Fruit fly (Drosophila melanogaster) Kc167 (cell line): Measurements from ENCODE around the gene CG6294.

Source experiments
- Myc ChIP-seq: fragments of >200 bp; optimal IDR thresholded peaks from 2 replicates; lab custom pipeline; 2017; ENCODE audit warnings: missing external identifiers
- Sin3A ChIP-seq: fragments of >200 bp; optimal IDR thresholded peaks from 2 replicates; lab custom pipeline; 2018; ENCODE audit warnings: missing external identifiers
- h ChIP-seq: fragments of >200 bp; optimal IDR thresholded peaks from 3 replicates; lab custom pipeline; 2018; ENCODE audit warnings: missing external identifiers
- insv ChIP-seq: fragments of >200 bp; optimal IDR thresholded peaks from 3 replicates; lab custom pipeline; 2018; ENCODE audit warnings: missing external identifiers
- psq ChIP-seq: fragments of >200 bp; optimal IDR thresholded peaks from 2 replicates; lab custom pipeline; 2017; ENCODE audit warnings: missing external identifiers
- ttk ChIP-seq: sonication (Bioruptor generic); optimal IDR thresholded peaks from 2 replicates; lab custom pipeline; 2017; ENCODE audit warnings: missing external identifiers

CG6294 gene

DNA sequence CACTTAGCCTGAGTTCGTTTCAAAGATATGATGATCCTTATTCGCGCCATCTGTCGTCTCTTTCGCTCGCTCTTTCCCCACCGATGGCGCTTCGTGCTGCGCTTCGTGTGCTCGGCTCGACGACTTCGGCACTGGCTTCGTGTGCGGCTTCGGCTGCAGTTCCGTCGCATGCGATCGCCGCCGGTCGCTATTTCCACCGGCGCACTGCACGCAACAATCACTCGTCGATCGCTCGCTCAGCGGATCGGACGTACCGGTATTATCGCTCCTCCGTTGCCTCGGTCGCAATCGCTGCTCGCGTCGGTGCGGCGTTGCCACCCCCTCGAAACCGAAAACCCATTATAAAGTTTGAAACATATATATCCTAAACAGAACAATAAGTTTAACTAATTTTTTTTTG lies 36.3 kb downstream of the CG6294 start:
- TF ChIP-seq Myc (lab: Kevin White, UChicago) (no peak), Sin3A (lab: Kevin White, UChicago) (no peak), h (lab: Kevin White, UChicago) (no peak), insv (no peak), ttk (no peak)

DNA sequence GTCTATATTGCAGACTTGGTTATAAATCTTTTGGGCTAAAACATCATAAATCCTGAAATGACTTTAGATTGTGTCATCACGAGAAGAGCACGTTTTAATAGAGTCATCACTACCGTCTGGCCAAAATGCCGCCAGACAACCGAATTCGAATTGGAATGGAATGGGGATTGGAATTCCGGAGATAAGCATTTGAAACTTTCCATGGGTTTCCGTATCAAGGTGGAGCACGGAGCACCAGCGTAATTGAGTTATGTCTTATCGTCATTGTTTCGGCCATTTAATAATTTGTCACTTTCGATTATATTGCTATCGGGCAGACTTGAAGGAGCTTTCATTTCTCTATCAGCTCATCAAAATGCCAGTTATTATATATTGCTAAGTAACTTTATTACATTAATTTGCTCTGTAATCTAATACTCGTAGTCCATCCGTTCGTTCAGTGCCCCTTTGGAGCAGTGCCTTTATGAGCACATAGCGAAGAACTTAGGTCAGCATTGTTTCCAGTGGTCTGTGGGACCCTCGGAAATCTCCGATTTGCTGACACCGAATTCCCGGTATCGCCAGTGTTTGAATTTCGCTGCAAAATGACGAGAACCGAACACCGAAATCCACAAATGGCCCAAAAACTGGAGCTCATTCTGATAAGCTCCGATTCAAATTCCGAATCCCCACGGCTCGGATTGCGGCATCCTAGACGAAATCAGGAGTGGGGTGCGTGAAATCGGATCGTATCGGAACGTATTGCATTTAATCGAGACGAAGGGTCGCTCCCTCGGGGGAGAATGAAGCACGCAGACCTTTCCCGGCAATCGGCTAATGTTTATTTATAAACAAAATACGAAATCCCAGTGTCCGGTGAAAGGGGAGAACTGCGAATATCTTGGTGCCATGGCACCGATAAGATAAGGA lies 37.7 kb downstream of the CG6294 start:
- TF ChIP-seq ttk (no peak), insv (no peak), Sin3A (lab: Kevin White, UChicago) (no peak), psq (lab: Kevin White, UChicago) (no peak), Myc (lab: Kevin White, UChicago) (no peak), h (lab: Kevin White, UChicago) (no peak)

DNA sequence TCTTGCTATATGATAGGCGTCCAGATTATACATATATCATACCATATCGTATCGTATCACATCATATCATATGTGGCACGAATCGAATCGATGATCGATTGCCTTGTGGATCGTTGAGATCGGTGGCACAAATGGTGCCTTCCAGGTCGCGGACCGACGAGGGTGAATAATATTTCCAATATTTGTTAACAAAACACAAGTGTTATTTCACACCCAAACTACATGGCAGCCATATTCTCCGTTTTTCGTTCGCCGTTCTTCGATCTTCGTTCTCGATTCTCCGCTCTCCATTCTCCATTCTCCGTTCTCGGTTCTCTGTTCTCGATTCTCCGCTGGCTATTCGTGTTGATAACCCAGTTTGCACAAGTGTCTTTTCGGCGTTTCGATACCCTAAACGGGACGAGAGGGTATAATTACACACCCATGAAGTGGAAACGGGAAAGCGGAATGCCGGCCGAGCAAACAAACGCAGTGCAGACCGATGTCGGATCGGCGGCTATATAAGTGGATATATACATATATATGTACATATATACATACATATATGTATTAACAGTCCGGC lies 39.3 kb downstream of the CG6294 start:
- no peak for TF ChIP-seq h (lab: Kevin White, UChicago)
- TF ChIP-seq Myc (lab: Kevin White, UChicago): no peak
- no peak for TF ChIP-seq psq (lab: Kevin White, UChicago)
- TF ChIP-seq Sin3A (lab: Kevin White, UChicago): no peak
- TF ChIP-seq insv: no peak
- no peak for TF ChIP-seq ttk

DNA sequence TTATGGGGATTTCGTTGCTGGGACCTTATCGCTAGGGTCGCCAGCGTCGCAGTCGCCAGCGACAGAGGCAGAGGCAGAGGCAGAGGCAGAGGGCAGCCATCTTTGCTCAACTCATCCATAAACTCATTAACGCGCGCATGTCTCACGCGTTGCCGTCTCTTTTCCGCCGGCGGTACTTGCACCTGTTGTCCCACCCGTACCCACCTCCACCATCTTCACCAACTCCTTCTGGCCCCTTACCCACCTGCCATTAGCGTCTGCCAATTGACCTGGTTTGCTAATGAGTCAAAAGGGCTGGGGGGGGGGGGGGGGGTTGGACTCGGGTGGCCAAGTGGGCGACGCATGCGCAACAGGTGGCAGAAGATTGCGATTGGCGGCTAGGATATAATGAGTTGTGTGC lies 40.3 kb downstream of the CG6294 start:
- TF ChIP-seq ttk (peak; percentile 54), Myc (lab: Kevin White, UChicago) (no peak), insv (no peak)

DNA sequence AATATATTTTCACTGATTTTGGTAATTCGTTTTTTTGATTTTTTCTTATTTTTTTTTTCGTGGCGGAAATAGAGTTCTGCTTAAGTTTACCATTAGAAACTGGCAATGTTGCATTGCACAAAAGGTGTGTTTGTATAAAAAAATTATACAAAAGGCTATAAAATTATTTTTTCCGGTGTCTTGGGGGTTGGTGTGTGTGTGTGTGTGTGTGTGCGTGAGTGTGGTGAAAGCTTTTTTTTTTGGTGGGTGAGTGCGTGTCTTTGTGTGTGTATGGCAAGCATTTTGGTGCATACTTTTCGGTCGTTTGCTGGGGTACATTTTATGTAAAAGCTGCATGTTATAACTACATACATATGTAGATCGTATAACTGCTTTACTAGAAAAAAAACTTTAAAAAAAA lies 48.9 kb downstream of the CG6294 start:
- TF ChIP-seq psq (lab: Kevin White, UChicago): no peak
- TF ChIP-seq Sin3A (lab: Kevin White, UChicago): no peak
- TF ChIP-seq insv: no peak
- no peak for TF ChIP-seq ttk
- TF ChIP-seq Myc (lab: Kevin White, UChicago): no peak
- no peak for TF ChIP-seq h (lab: Kevin White, UChicago)
